Fruit fly (Drosophila melanogaster) whole organism, wandering third instar larva: ENCODE results near the gene CG15170.

Experiments used
- CG32264 ChIP-seq: fragments of 200-800 bp; sonication (Bioruptor generic); optimal IDR thresholded peaks from 2 replicates; lab custom pipeline; 2016; ENCODE audit warnings: missing biosample characterization, missing genetic modification characterization
- Hr78 ChIP-seq: fragments of >200 bp; optimal IDR thresholded peaks from 2 replicates; lab custom pipeline; 2017; ENCODE audit warnings: missing biosample characterization, missing genetic modification characterization
- Jra ChIP-seq: sonication (Bioruptor generic); optimal IDR thresholded peaks from 2 replicates; lab custom pipeline; 2016; ENCODE audit warnings: missing biosample characterization, missing genetic modification characterization
- Myc ChIP-seq: fragments of >200 bp; optimal IDR thresholded peaks from 2 replicates; lab custom pipeline; 2017
- foxo ChIP-seq, 2 experiments: fragments of 200-800 bp; sonication (Bioruptor generic); optimal IDR thresholded peaks; 2 replicates in 1 of 2; 3 replicates in 1 of 2; lab custom pipeline; 2016 to 2017; ENCODE audit warnings: missing biosample characterization in 2 of 2, missing genetic modification characterization in 2 of 2
- psq ChIP-seq: fragments of 200-800 bp; sonication (Bioruptor generic); optimal IDR thresholded peaks from 3 replicates; lab custom pipeline; 2017; ENCODE audit warnings: missing biosample characterization, mild to moderate bottlenecking, missing genetic modification characterization, moderate library complexity
- tai ChIP-seq: sonication (Bioruptor generic); optimal IDR thresholded peaks from 2 replicates; lab custom pipeline; 2016; ENCODE audit warnings: missing biosample characterization, missing genetic modification characterization
- usp ChIP-seq: fragments of >200 bp; optimal IDR thresholded peaks from 2 replicates; lab custom pipeline; 2017; ENCODE audit warnings: missing biosample characterization, missing genetic modification characterization

- TF ChIP-seq CG32264 (no peak), usp (GFP tag; lab: Kevin White, UChicago) (no peak), Jra (no peak), Hr78 (GFP tag; lab: Kevin White, UChicago) (no peak), psq (GFP tag; lab: Kevin White, UChicago) (no peak), foxo (GFP tag; optimal IDR thresholded peaks at IDR 0.05; lab: Kevin White, UChicago) (no peak), tai (GFP tag; lab: Kevin White, UChicago) (no peak), Myc (lab: Kevin White, UChicago) (no peak)
These were observed 42.5 kb downstream of the CG15170 start for dm6 chr2L:18947515-18947998.
